Worm (Caenorhabditis elegans) whole organism, L2 larva: ENCODE measurements around the gene M110.7.

Experiments
- C34F6.9 ChIP-seq: fragments of 150-350 bp; optimal IDR thresholded peaks from 2 replicates; lab custom pipeline; 2014; ENCODE audit warnings: missing biosample characterization, missing genetic modification characterization
- R02D3.7 ChIP-seq: fragments of 150-350 bp; optimal IDR thresholded peaks from 2 replicates; lab custom pipeline; 2014; ENCODE audit warnings: missing biosample characterization, missing genetic modification characterization
- Y55F3AM.14 ChIP-seq: fragments of 200-800 bp; sonication (Bioruptor generic); optimal IDR thresholded peaks from 2 replicates; lab custom pipeline; 2018; ENCODE audit warnings: mild to moderate bottlenecking, missing genetic modification characterization, missing compliant biosample characterization
- ZK546.5 ChIP-seq: sonication (generic microtip); optimal IDR thresholded peaks from 2 replicates; lab custom pipeline; 2017; ENCODE audit warnings: missing biosample characterization, missing genetic modification characterization
- alr-1 ChIP-seq: fragments of 150-350 bp; optimal IDR thresholded peaks from 2 replicates; lab custom pipeline; 2014; ENCODE audit warnings: missing biosample characterization, missing genetic modification characterization
- aly-2 ChIP-seq: fragments of 150-350 bp; optimal IDR thresholded peaks from 2 replicates; lab custom pipeline; 2014; ENCODE audit warnings: missing biosample characterization, missing genetic modification characterization
- ama-1 ChIP-seq: fragments of 150-350 bp; optimal IDR thresholded peaks from 2 replicates; lab custom pipeline; 2018; ENCODE audit warnings: inconsistent platforms
- blmp-1 ChIP-seq: sonication (generic microtip); optimal IDR thresholded peaks from 2 replicates; lab custom pipeline; 2017; ENCODE audit warnings: missing genetic modification characterization, mild to moderate bottlenecking, missing compliant biosample characterization, antibody characterized with exemption, moderate library complexity; ENCODE audit not compliant: insufficient read depth
- ceh-16 ChIP-seq: fragments of 150-350 bp; optimal IDR thresholded peaks from 2 replicates; lab custom pipeline; 2014; ENCODE audit warnings: missing biosample characterization, missing genetic modification characterization
- crh-2 ChIP-seq: sonication (generic microtip); optimal IDR thresholded peaks from 2 replicates; lab custom pipeline; 2017; ENCODE audit warnings: missing biosample characterization, missing genetic modification characterization
- elt-1 ChIP-seq: fragments of 150-350 bp; optimal IDR thresholded peaks from 2 replicates; lab custom pipeline; 2014; ENCODE audit warnings: missing biosample characterization, missing genetic modification characterization
- elt-3 ChIP-seq: sonication (generic microtip); optimal IDR thresholded peaks from 2 replicates; lab custom pipeline; 2017; ENCODE audit warnings: missing biosample characterization, missing genetic modification characterization
- fos-1 ChIP-seq: fragments of 150-350 bp; optimal IDR thresholded peaks from 2 replicates; lab custom pipeline; 2014; ENCODE audit warnings: missing biosample characterization, missing genetic modification characterization
- lin-11 ChIP-seq: fragments of 150-350 bp; sonication (generic microtip); optimal IDR thresholded peaks from 2 replicates; lab custom pipeline; 2014; ENCODE audit warnings: missing biosample characterization, missing genetic modification characterization, inconsistent platforms, mixed read lengths
- lin-13 ChIP-seq: fragments of 150-350 bp; optimal IDR thresholded peaks from 2 replicates; lab custom pipeline; 2014; ENCODE audit warnings: missing biosample characterization, missing genetic modification reagents, missing genetic modification characterization
- lsy-2 ChIP-seq, 2 experiments: fragments of 150-350 bp in 1 of 2; sonication (generic microtip) in 1 of 2; optimal IDR thresholded peaks; 2 replicates each; lab custom pipeline; 2014 to 2017; ENCODE audit warnings: missing biosample characterization in 2 of 2, missing genetic modification characterization in 2 of 2
- mab-5 ChIP-seq: fragments of 150-350 bp; optimal IDR thresholded peaks from 2 replicates; lab custom pipeline; 2014; ENCODE audit warnings: missing biosample characterization, missing genetic modification characterization
- mdl-1 ChIP-seq, 2 experiments: fragments of 150-350 bp in 1 of 2; sonication (generic microtip) in 1 of 2; optimal IDR thresholded peaks; 2 replicates each; lab custom pipeline; 2017; ENCODE audit warnings: missing biosample characterization in 2 of 2, missing genetic modification characterization in 2 of 2
- nhr-10 ChIP-seq: sonication (generic microtip); optimal IDR thresholded peaks from 2 replicates; lab custom pipeline; 2017; ENCODE audit warnings: missing biosample characterization, missing genetic modification characterization
- nhr-11 ChIP-seq: fragments of 150-350 bp; optimal IDR thresholded peaks from 2 replicates; lab custom pipeline; 2014; ENCODE audit warnings: missing biosample characterization, missing genetic modification characterization
- nhr-12 ChIP-seq: fragments of 150-350 bp; optimal IDR thresholded peaks from 2 replicates; lab custom pipeline; 2014; ENCODE audit warnings: missing biosample characterization, missing genetic modification characterization
- nhr-129 ChIP-seq: fragments of 150-350 bp; optimal IDR thresholded peaks from 2 replicates; lab custom pipeline; 2014; ENCODE audit warnings: missing biosample characterization, missing genetic modification characterization
- nhr-21 ChIP-seq: fragments of 150-350 bp; optimal IDR thresholded peaks from 2 replicates; lab custom pipeline; 2014; ENCODE audit warnings: missing biosample characterization, missing genetic modification characterization
- nhr-23 ChIP-seq: fragments of 150-350 bp; optimal IDR thresholded peaks from 2 replicates; lab custom pipeline; 2014; ENCODE audit warnings: missing biosample characterization, missing genetic modification reagents, missing genetic modification characterization
- nhr-237 ChIP-seq: fragments of 150-350 bp; optimal IDR thresholded peaks from 2 replicates; lab custom pipeline; 2014; ENCODE audit warnings: missing biosample characterization, missing genetic modification characterization
- nhr-25 ChIP-seq: fragments of 150-350 bp; sonication (generic microtip); optimal IDR thresholded peaks from 3 replicates; lab custom pipeline; 2014; ENCODE audit warnings: missing biosample characterization, missing genetic modification characterization
- nhr-6 ChIP-seq: fragments of 150-350 bp; optimal IDR thresholded peaks from 2 replicates; lab custom pipeline; 2014; ENCODE audit warnings: missing biosample characterization, missing genetic modification characterization
- peb-1 ChIP-seq: fragments of 150-350 bp; optimal IDR thresholded peaks from 2 replicates; lab custom pipeline; 2014; ENCODE audit warnings: missing biosample characterization, missing genetic modification characterization
- sma-3 ChIP-seq: sonication (generic microtip); optimal IDR thresholded peaks from 2 replicates; lab custom pipeline; 2016; ENCODE audit warnings: missing genetic modification reagents, missing genetic modification characterization, missing compliant biosample characterization
- sma-9 ChIP-seq, 2 experiments: fragments of 150-350 bp in 1 of 2; sonication (generic microtip) in 1 of 2; optimal IDR thresholded peaks; 2 replicates each; lab custom pipeline; 2014 to 2016; ENCODE audit warnings: missing genetic modification characterization in 2 of 2, mild to moderate bottlenecking in 1 of 2, missing biosample characterization in 1 of 2, missing compliant biosample characterization in 1 of 2, missing genetic modification reagents in 1 of 2, moderate library complexity in 1 of 2
- snpc-4 ChIP-seq: fragments of 150-350 bp; optimal IDR thresholded peaks from 2 replicates; lab custom pipeline; 2014; ENCODE audit warnings: missing biosample characterization, missing genetic modification characterization
- unc-39 ChIP-seq: fragments of 150-350 bp; optimal IDR thresholded peaks from 2 replicates; lab custom pipeline; 2014; ENCODE audit warnings: missing biosample characterization, missing genetic modification characterization
- ztf-11 ChIP-seq: sonication (generic microtip); optimal IDR thresholded peaks from 2 replicates; lab custom pipeline; 2017; ENCODE audit warnings: missing biosample characterization, missing genetic modification characterization

The M110.7 gene

ce11 chrII:8253160-8253793, 20.7 kb downstream of the M110.7 start, which contains the start of gene F35C11.5:
Gene F35C11.5 (plus strand): TSS chrII:8253743.
- TF ChIP-seq ztf-11 (no peak), nhr-21 (no peak), mdl-1 (tag; optimal IDR thresholded peaks at IDR 0.05; lab: Kevin White, UChicago) (no peak), ama-1 (lab: Kevin White, UChicago) (no peak), unc-39 (tag; lab: Kevin White, UChicago) (no peak), alr-1 (tag; lab: Kevin White, UChicago) (no peak), blmp-1 (tag; lab: Kevin White, UChicago) (no peak), aly-2 (no peak), elt-3 (tag; lab: Kevin White, UChicago) (no peak), sma-3 (GFP tag; lab: Kevin White, UChicago) (no peak), lsy-2 (tag; optimal IDR thresholded peaks at IDR 0.05; lab: Kevin White, UChicago) (no peak), R02D3.7 (tag; lab: Kevin White, UChicago) (no peak), nhr-10 (no peak), lin-13 (GFP tag; lab: Kevin White, UChicago) (no peak), ZK546.5 (tag; lab: Kevin White, UChicago) (no peak), lin-11 (no peak)

- no peak for TF ChIP-seq nhr-23 (tag; lab: Kevin White, UChicago)
- no peak for TF ChIP-seq nhr-237 (tag; lab: Kevin White, UChicago)
- TF ChIP-seq nhr-12 (tag; lab: Kevin White, UChicago): no peak
- TF ChIP-seq Y55F3AM.14 (GFP tag; lab: Kevin White, UChicago): no peak
- no peak for TF ChIP-seq ceh-16 (tag; lab: Kevin White, UChicago)
- TF ChIP-seq ZK546.5 (tag; lab: Kevin White, UChicago): no peak
- TF ChIP-seq ztf-11: no peak
- TF ChIP-seq ama-1 (lab: Kevin White, UChicago): no peak
- TF ChIP-seq C34F6.9 (tag; lab: Kevin White, UChicago): no peak
- no peak for TF ChIP-seq nhr-25 (tag; lab: Kevin White, UChicago)
- TF ChIP-seq nhr-11 (tag; lab: Kevin White, UChicago): no peak
- TF ChIP-seq unc-39 (tag; lab: Kevin White, UChicago): no peak
- TF ChIP-seq lin-13 (GFP tag; lab: Kevin White, UChicago): no peak
- TF ChIP-seq lsy-2 (tag; optimal IDR thresholded peaks at IDR 0.05; lab: Kevin White, UChicago): no peak
These were observed 23.4 kb downstream of the M110.7 start, which contains the start of gene F35C11.7 for ce11 chrII:8256013-8256412. Gene F35C11.7 (plus strand): TSS chrII:8256313.

- TF ChIP-seq nhr-25 (tag; lab: Kevin White, UChicago): no peak
- TF ChIP-seq mab-5 (tag; lab: Kevin White, UChicago): no peak
- TF ChIP-seq elt-1 (tag; lab: Kevin White, UChicago): no peak
- TF ChIP-seq, all 48 proteins: peak for 0
These were observed 26.4 kb downstream of the M110.7 start, which contains the start of gene F35C11.6 for ce11 chrII:8259038-8259437. Gene F35C11.6 (minus strand): TSS chrII:8259138.

ce11 chrII:8259674-8260073, 27.1 kb downstream of the M110.7 start:
- TF ChIP-seq lin-13 (GFP tag; lab: Kevin White, UChicago) (no peak), peb-1 (no peak), crh-2 (tag; lab: Kevin White, UChicago) (peak; percentile 23), sma-3 (GFP tag; lab: Kevin White, UChicago) (peak; percentile 88), nhr-129 (peak; percentile 12), elt-1 (tag; lab: Kevin White, UChicago) (no peak), sma-9 (GFP tag; optimal IDR thresholded peaks at IDR 0.05; lab: Kevin White, UChicago) (peak; percentile 66), sma-9 (tag; optimal IDR thresholded peaks at IDR 0.05; lab: Kevin White, UChicago) (no peak), nhr-11 (tag; lab: Kevin White, UChicago) (no peak), unc-39 (tag; lab: Kevin White, UChicago) (no peak), lsy-2 (tag; optimal IDR thresholded peaks at IDR 0.05; lab: Kevin White, UChicago) (no peak), ceh-16 (tag; lab: Kevin White, UChicago) (no peak)

- peak; percentile 49 for TF ChIP-seq blmp-1 (tag; lab: Kevin White, UChicago)
- no peak for TF ChIP-seq nhr-11 (tag; lab: Kevin White, UChicago)
- TF ChIP-seq mdl-1 (tag; optimal IDR thresholded peaks at IDR 0.05; lab: Kevin White, UChicago): peak in 1 of 2 experiments; percentile 14
- no peak for TF ChIP-seq nhr-10
- TF ChIP-seq sma-9 (GFP tag; optimal IDR thresholded peaks at IDR 0.05; lab: Kevin White, UChicago): peak; percentile 91
- no peak for TF ChIP-seq sma-9 (tag; optimal IDR thresholded peaks at IDR 0.05; lab: Kevin White, UChicago)
- TF ChIP-seq nhr-6 (tag; lab: Kevin White, UChicago): peak; percentile 18
- peak; percentile 81 for TF ChIP-seq sma-3 (GFP tag; lab: Kevin White, UChicago)
- peak; percentile 61 for TF ChIP-seq nhr-21
- no peak for TF ChIP-seq snpc-4 (tag; lab: Kevin White, UChicago)
- TF ChIP-seq fos-1 (tag; lab: Kevin White, UChicago): peak; percentile 40
These were observed 31.0 kb downstream of the M110.7 start for ce11 chrII:8263562-8263961.
